Worm (Caenorhabditis elegans): ENCODE measurements around the gene fbxa-128.

ce11 chrIII:11172232-11172713 lies 33.4 kb upstream of the fbxa-128 start:
- TF ChIP-seq skn-1 (tag; optimal IDR thresholded peaks at IDR 0.05), result no peak
- no peak for TF ChIP-seq lsy-2 (tag; optimal IDR thresholded peaks at IDR 0.05)
- no peak for TF ChIP-seq pqm-1 (tag; optimal IDR thresholded peaks at IDR 0.05)
- TF ChIP-seq zag-1 (tag; optimal IDR thresholded peaks at IDR 0.05), result no peak
- TF ChIP-seq ceh-82 (tag; optimal IDR thresholded peaks at IDR 0.05), result no peak
- no peak for TF ChIP-seq nhr-25 (tag; optimal IDR thresholded peaks at IDR 0.05; ENCODE audit: borderline replicate concordance, insufficient read depth)
- no peak for TF ChIP-seq fkh-10 (GFP tag; optimal IDR thresholded peaks at IDR 0.05)
- no peak for TF ChIP-seq madf-5 (GFP tag; IDR thresholded peaks at IDR 0.05)
